Worm (Caenorhabditis elegans): ENCODE measurements around the gene vit-3.

DNA sequence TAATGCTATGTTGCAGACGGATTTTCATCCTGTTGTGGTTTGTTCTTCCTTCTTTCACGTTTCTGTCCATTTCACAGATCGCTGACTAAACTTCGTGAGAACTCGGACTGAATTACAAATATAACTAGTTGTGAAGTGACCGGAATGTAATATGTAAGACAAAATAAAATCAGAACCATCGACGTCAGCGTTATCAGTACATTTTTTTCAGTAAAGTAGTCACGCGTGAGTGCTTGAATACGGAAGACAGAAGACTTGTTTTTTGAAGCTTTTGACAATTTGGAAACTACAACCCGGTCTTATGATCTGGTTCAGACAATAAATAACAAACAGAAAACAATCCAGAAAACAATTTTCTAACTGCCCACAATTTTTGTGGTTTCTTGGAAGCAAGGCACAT is 9.5 kb upstream of the vit-3 start:
- no peak for TF ChIP-seq sptf-2 (GFP tag; optimal IDR thresholded peaks at IDR 0.05)
- no peak for TF ChIP-seq lsl-1 (GFP tag; optimal IDR thresholded peaks at IDR 0.05)
- TF ChIP-seq snpc-4 (GFP tag; optimal IDR thresholded peaks at IDR 0.05) = no peak
- TF ChIP-seq snpc-4 (tag; optimal IDR thresholded peaks at IDR 0.05) = no peak
- TF ChIP-seq attf-5 (GFP tag; optimal IDR thresholded peaks at IDR 0.05) = no peak
- TF ChIP-seq bed-1 (GFP tag; IDR thresholded peaks at IDR 0.05) = no peak
- no peak for TF ChIP-seq Y53F4B.3 (GFP tag; IDR thresholded peaks at IDR 0.05)
- TF ChIP-seq lag-1 (GFP tag; IDR thresholded peaks at IDR 0.05) = no peak

Measured in whole organism, young adult.